Worm (Caenorhabditis elegans) whole organism, L4/young adult: ENCODE measurements around the gene Y54G2A.40.

Experiments used
- dao-5 ChIP-seq: sonication (generic microtip); optimal IDR thresholded peaks from 2 replicates; lab custom pipeline; 2016; ENCODE audit warnings: missing genotype, missing genetic modification characterization, moderate library complexity, missing compliant biosample characterization
- him-1 ChIP-seq: sonication (generic microtip); optimal IDR thresholded peaks from 2 replicates; lab custom pipeline; 2016; ENCODE audit warnings: missing genotype, missing genetic modification reagents, missing genetic modification characterization, missing compliant biosample characterization

DNA sequence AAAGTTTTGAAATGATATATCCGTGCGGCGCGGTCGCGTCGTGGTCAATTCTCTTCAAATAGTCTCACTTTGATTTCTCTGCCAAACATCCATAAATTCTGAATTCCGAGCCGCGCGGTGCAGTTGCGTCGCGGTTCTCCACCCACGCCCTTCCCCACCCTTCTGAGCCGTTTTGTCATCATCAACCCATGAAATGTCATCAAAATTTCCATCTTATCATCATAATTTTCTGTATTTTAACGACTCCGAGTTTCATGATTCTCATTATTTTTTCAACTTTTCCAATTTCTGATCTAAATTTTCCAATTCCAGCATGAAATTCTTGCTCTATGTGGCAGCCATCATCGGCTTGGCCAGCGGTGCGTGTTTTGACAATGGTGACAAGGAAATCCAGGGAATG, 4.1 kb upstream of the Y54G2A.40 start, which contains the start of gene clec-84:
- TF ChIP-seq dao-5 (tag; lab: Kevin White, UChicago) (no peak), him-1 (tag; lab: Kevin White, UChicago) (no peak)
